Worm (Caenorhabditis elegans): Measurements from ENCODE around the gene ttr-46.

DNA sequence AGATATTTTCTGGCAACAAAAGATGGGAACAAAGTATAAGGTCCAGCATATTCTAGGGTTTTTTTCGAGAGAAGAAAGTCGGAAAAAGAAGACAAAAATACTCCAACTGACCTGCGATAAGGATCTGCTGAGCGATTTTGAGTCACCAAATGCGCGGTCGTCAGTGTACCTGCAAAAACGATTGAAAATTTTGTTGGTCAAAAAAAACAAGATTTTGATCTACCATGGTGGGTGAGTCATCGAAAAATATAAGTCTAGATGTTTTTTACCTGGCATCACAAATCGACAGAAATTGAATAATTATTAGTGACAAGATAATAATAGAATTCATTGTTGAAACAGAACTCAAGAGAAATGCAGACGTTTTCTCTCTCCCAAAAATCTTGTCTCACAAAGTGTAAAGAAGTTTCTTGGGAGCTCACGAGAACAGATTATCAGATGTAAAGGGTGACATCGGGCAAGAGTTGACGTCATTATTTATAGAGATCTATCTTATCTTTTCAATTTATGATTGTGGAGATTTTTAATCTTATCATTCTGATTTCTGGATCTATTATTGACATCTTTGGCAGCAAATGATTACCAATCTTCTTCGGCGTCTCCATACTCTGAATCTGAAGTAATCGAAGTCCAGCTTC lies 34.3 kb downstream of the ttr-46 start:
- TF ChIP-seq pros-1 (tag; optimal IDR thresholded peaks at IDR 0.05): no peak
- TF ChIP-seq nhr-11 (tag; optimal IDR thresholded peaks at IDR 0.05): no peak
- no peak for TF ChIP-seq elt-2 (tag; optimal IDR thresholded peaks at IDR 0.05)
- no peak for TF ChIP-seq pqm-1 (tag; optimal IDR thresholded peaks at IDR 0.05)
- no peak for TF ChIP-seq K09A11.1 (tag; optimal IDR thresholded peaks at IDR 0.05; ENCODE audit: insufficient read depth)
- no peak for TF ChIP-seq fkh-10 (GFP tag; optimal IDR thresholded peaks at IDR 0.05)
- TF ChIP-seq pha-4 (tag; optimal IDR thresholded peaks at IDR 0.05): no peak
- TF ChIP-seq sox-4 (tag; optimal IDR thresholded peaks at IDR 0.05): no peak
- TF ChIP-seq gmeb-2 (tag; optimal IDR thresholded peaks at IDR 0.05): no peak
